Worm (Caenorhabditis elegans) whole organism, L1 larva: ENCODE measurements around the gene acp-5.

Experiments
- Y116A8C.19 ChIP-seq: sonication (generic microtip); optimal IDR thresholded peaks from 2 replicates; lab custom pipeline; 2016; ENCODE audit warnings: missing compliant biosample characterization, missing genetic modification characterization, borderline replicate concordance
- aha-1 ChIP-seq: fragments of 150-350 bp; optimal IDR thresholded peaks from 2 replicates; lab custom pipeline; 2014; ENCODE audit warnings: missing biosample characterization, missing genetic modification characterization
- aly-2 ChIP-seq: fragments of 150-350 bp; optimal IDR thresholded peaks from 2 replicates; lab custom pipeline; 2014; ENCODE audit warnings: missing biosample characterization, missing genetic modification characterization
- ama-1 ChIP-seq: fragments of 150-350 bp; optimal IDR thresholded peaks from 2 replicates; lab custom pipeline; 2014
- blmp-1 ChIP-seq: fragments of 150-350 bp; optimal IDR thresholded peaks from 2 replicates; lab custom pipeline; 2014; ENCODE audit warnings: missing biosample characterization, missing genetic modification characterization
- ceh-63 ChIP-seq: fragments of 200-800 bp; sonication (Bioruptor generic); optimal IDR thresholded peaks from 2 replicates; lab custom pipeline; 2018; ENCODE audit warnings: mild to moderate bottlenecking, missing genetic modification characterization, missing compliant biosample characterization
- ceh-88 ChIP-seq: fragments of 200-800 bp; sonication (Bioruptor generic); IDR thresholded peaks from 2 replicates; pipeline ENCODE4 v1.3.6; 2022; ENCODE audit warnings: missing genetic modification characterization, missing compliant biosample characterization
- ceh-90 ChIP-seq: sonication (generic microtip); optimal IDR thresholded peaks from 2 replicates; lab custom pipeline; 2016; ENCODE audit warnings: missing genetic modification characterization, missing compliant biosample characterization
- ces-1 ChIP-seq: fragments of 150-350 bp; optimal IDR thresholded peaks from 2 replicates; lab custom pipeline; 2014; ENCODE audit warnings: missing biosample characterization, missing genetic modification reagents, missing genetic modification characterization
- dpl-1 ChIP-seq, 3 experiments: fragments of 150-350 bp in 2 of 3; sonication (generic microtip) in 1 of 3; optimal IDR thresholded peaks; 2 replicates each; lab custom pipeline; 2014 to 2017; ENCODE audit warnings: missing biosample characterization in 3 of 3, missing genetic modification characterization in 3 of 3, missing genetic modification reagents in 3 of 3
- dsc-1 ChIP-seq: sonication (generic microtip); optimal IDR thresholded peaks from 2 replicates; lab custom pipeline; 2016; ENCODE audit warnings: mild to moderate bottlenecking, missing genetic modification characterization, missing compliant biosample characterization
- efl-1 ChIP-seq, 4 experiments: fragments of 150-350 bp; optimal IDR thresholded peaks in 3 of 4; peaks in 1 of 4; 1 replicate in 1 of 4; 2 replicates in 3 of 4; lab custom pipeline; 2014; ENCODE audit warnings: missing biosample characterization in 2 of 4, missing genetic modification characterization in 2 of 4, missing genetic modification reagents in 2 of 4
- egl-13 ChIP-seq: sonication (generic microtip); optimal IDR thresholded peaks from 2 replicates; lab custom pipeline; 2016; ENCODE audit warnings: missing genotype, missing genetic modification reagents, missing genetic modification characterization, missing compliant biosample characterization
- elt-2 ChIP-seq: sonication (generic microtip); optimal IDR thresholded peaks from 2 replicates; lab custom pipeline; 2016; ENCODE audit warnings: missing genetic modification characterization, mild to moderate bottlenecking, inconsistent platforms, missing compliant biosample characterization, missing genetic modification reagents
- ets-5 ChIP-seq: fragments of 200-800 bp; sonication (Bioruptor generic); IDR thresholded peaks from 2 replicates; pipeline ENCODE4 v1.3.6; 2022; ENCODE audit warnings: missing genetic modification characterization, missing compliant biosample characterization
- fos-1 ChIP-seq: fragments of 150-350 bp; optimal IDR thresholded peaks from 2 replicates; lab custom pipeline; 2014; ENCODE audit warnings: missing biosample characterization, missing genetic modification characterization
- grh-1 ChIP-seq: fragments of 200-800 bp; sonication (Bioruptor generic); IDR thresholded peaks from 2 replicates; pipeline ENCODE4 v1.3.6; 2022; ENCODE audit warnings: missing genetic modification reagents, missing genetic modification characterization, missing compliant biosample characterization
- hlh-4 ChIP-seq: sonication (generic microtip); optimal IDR thresholded peaks from 2 replicates; lab custom pipeline; 2016; ENCODE audit warnings: mild to moderate bottlenecking, missing genetic modification characterization, missing compliant biosample characterization
- hpl-2 ChIP-seq: fragments of 150-350 bp; optimal IDR thresholded peaks from 2 replicates; lab custom pipeline; 2014; ENCODE audit warnings: missing biosample characterization, missing genetic modification reagents, missing genetic modification characterization
- irx-1 ChIP-seq: sonication (generic microtip); optimal IDR thresholded peaks from 2 replicates; lab custom pipeline; 2016; ENCODE audit warnings: missing genetic modification characterization, missing compliant biosample characterization
- isw-1 ChIP-seq: fragments of 200-800 bp; sonication (Bioruptor generic); IDR thresholded peaks from 2 replicates; pipeline ENCODE4 v1.3.6; 2022; ENCODE audit warnings: missing genetic modification characterization, missing compliant biosample characterization
- jun-1 ChIP-seq: fragments of 150-350 bp; optimal IDR thresholded peaks from 2 replicates; lab custom pipeline; 2014; ENCODE audit warnings: missing biosample characterization, missing genetic modification reagents, missing genetic modification characterization
- lin-13 ChIP-seq: fragments of 150-350 bp; optimal IDR thresholded peaks from 2 replicates; lab custom pipeline; 2014; ENCODE audit warnings: missing biosample characterization, missing genetic modification reagents, missing genetic modification characterization
- lin-14 ChIP-seq: fragments of 200-800 bp; sonication (Bioruptor generic); optimal IDR thresholded peaks from 2 replicates; lab custom pipeline; 2018; ENCODE audit warnings: mild to moderate bottlenecking, missing genetic modification characterization, moderate library complexity, missing compliant biosample characterization
- lin-15B ChIP-seq: fragments of 150-350 bp; sonication (generic microtip); optimal IDR thresholded peaks from 3 replicates; lab custom pipeline; 2014; ENCODE audit warnings: missing biosample characterization, missing genetic modification characterization
- lin-35 ChIP-seq, 2 experiments: fragments of 150-350 bp; optimal IDR thresholded peaks; 2 replicates each; lab custom pipeline; 2014; ENCODE audit warnings: missing biosample characterization in 2 of 2, missing genetic modification characterization in 2 of 2, missing genetic modification reagents in 2 of 2
- lsy-2 ChIP-seq, 2 experiments: fragments of 150-350 bp; optimal IDR thresholded peaks; 2 replicates each; lab custom pipeline; 2014; ENCODE audit warnings: missing biosample characterization in 2 of 2, missing genetic modification characterization in 2 of 2
- mab-9 ChIP-seq: fragments of 200-800 bp; sonication (Bioruptor generic); IDR thresholded peaks from 2 replicates; pipeline ENCODE4 v1.3.6; 2022; ENCODE audit warnings: missing genetic modification reagents, missing genetic modification characterization, missing compliant biosample characterization
- mef-2 ChIP-seq: fragments of 150-350 bp; optimal IDR thresholded peaks from 2 replicates; lab custom pipeline; 2014; ENCODE audit warnings: missing biosample characterization, missing genetic modification characterization
- nhr-11 ChIP-seq: fragments of 150-350 bp; optimal IDR thresholded peaks from 2 replicates; lab custom pipeline; 2014; ENCODE audit warnings: missing biosample characterization, missing genetic modification characterization
- nhr-19 ChIP-seq: fragments of 200-800 bp; sonication (Bioruptor generic); conservative IDR thresholded peaks from 2 replicates; pipeline ENCODE4 v1.3.6; 2022; ENCODE audit warnings: missing genetic modification characterization, missing compliant biosample characterization
- nhr-237 ChIP-seq: fragments of 150-350 bp; optimal IDR thresholded peaks from 2 replicates; lab custom pipeline; 2014; ENCODE audit warnings: missing biosample characterization, missing genetic modification characterization
- nhr-47 ChIP-seq: sonication (generic microtip); optimal IDR thresholded peaks from 2 replicates; lab custom pipeline; 2016; ENCODE audit warnings: mild to moderate bottlenecking, missing genetic modification characterization, moderate library complexity, missing compliant biosample characterization
- nhr-77 ChIP-seq: fragments of 150-350 bp; optimal IDR thresholded peaks from 2 replicates; lab custom pipeline; 2014; ENCODE audit warnings: missing biosample characterization, missing genetic modification characterization
- nhr-90 ChIP-seq: sonication (generic microtip); optimal IDR thresholded peaks from 2 replicates; lab custom pipeline; 2016; ENCODE audit warnings: mild to moderate bottlenecking, missing genetic modification characterization, missing compliant biosample characterization; ENCODE audit not compliant: poor library complexity
- pax-3 ChIP-seq: fragments of 200-800 bp; sonication (Bioruptor generic); optimal IDR thresholded peaks from 2 replicates; lab custom pipeline; 2018; ENCODE audit warnings: mild to moderate bottlenecking, missing genetic modification characterization, moderate library complexity, missing compliant biosample characterization
- pqm-1 ChIP-seq: sonication (generic microtip); optimal IDR thresholded peaks from 3 replicates; lab custom pipeline; 2017; ENCODE audit warnings: missing biosample characterization, missing genetic modification characterization
- skn-1 ChIP-seq: fragments of 150-350 bp; optimal IDR thresholded peaks from 2 replicates; lab custom pipeline; 2014; ENCODE audit warnings: missing biosample characterization, missing genetic modification characterization
- sptf-1 ChIP-seq: fragments of 150-350 bp; optimal IDR thresholded peaks from 2 replicates; lab custom pipeline; 2014; ENCODE audit warnings: missing biosample characterization, missing genetic modification characterization
- swsn-7 ChIP-seq: sonication (generic microtip); optimal IDR thresholded peaks from 2 replicates; lab custom pipeline; 2016; ENCODE audit warnings: missing genetic modification characterization, missing compliant biosample characterization
- tbx-2 ChIP-seq: sonication (generic microtip); optimal IDR thresholded peaks from 2 replicates; lab custom pipeline; 2016; ENCODE audit warnings: missing genetic modification characterization, missing compliant biosample characterization
- tlp-1 ChIP-seq: fragments of 150-350 bp; optimal IDR thresholded peaks from 2 replicates; lab custom pipeline; 2014; ENCODE audit warnings: missing biosample characterization, missing genetic modification characterization
- unc-30 ChIP-seq: sonication (generic microtip); optimal IDR thresholded peaks from 2 replicates; lab custom pipeline; 2017; ENCODE audit warnings: missing biosample characterization, missing genetic modification characterization
- unc-62 ChIP-seq: fragments of 150-350 bp; optimal IDR thresholded peaks from 2 replicates; lab custom pipeline; 2014; ENCODE audit warnings: missing biosample characterization, missing genetic modification reagents, missing genetic modification characterization
- unc-86 ChIP-seq: sonication (generic microtip); optimal IDR thresholded peaks from 2 replicates; lab custom pipeline; 2016; ENCODE audit warnings: missing genetic modification characterization, missing compliant biosample characterization
- unc-98 ChIP-seq: fragments of 200-800 bp; sonication (Bioruptor generic); IDR thresholded peaks from 2 replicates; pipeline ENCODE4 v1.3.6; 2022; ENCODE audit warnings: missing genetic modification characterization, missing compliant biosample characterization
- vab-15 ChIP-seq: sonication (generic microtip); optimal IDR thresholded peaks from 2 replicates; lab custom pipeline; 2017; ENCODE audit warnings: missing genotype, mild to moderate bottlenecking, missing genetic modification characterization, missing compliant biosample characterization
- xbp-1 ChIP-seq: sonication (generic microtip); optimal IDR thresholded peaks from 2 replicates; lab custom pipeline; 2016; ENCODE audit warnings: missing genetic modification characterization, missing compliant biosample characterization
- zag-1 ChIP-seq: fragments of 150-350 bp; optimal IDR thresholded peaks from 2 replicates; lab custom pipeline; 2014; ENCODE audit warnings: missing biosample characterization, missing genetic modification characterization
- ztf-11 ChIP-seq, 2 experiments: sonication (generic microtip); optimal IDR thresholded peaks; 2 replicates each; lab custom pipeline; 2016 to 2017; ENCODE audit warnings: missing genetic modification characterization in 2 of 2, missing biosample characterization in 1 of 2, missing compliant biosample characterization in 1 of 2
- ztf-4 ChIP-seq: fragments of 150-350 bp; optimal IDR thresholded peaks from 2 replicates; lab custom pipeline; 2014; ENCODE audit warnings: missing biosample characterization, missing genetic modification characterization

The acp-5 gene

DNA sequence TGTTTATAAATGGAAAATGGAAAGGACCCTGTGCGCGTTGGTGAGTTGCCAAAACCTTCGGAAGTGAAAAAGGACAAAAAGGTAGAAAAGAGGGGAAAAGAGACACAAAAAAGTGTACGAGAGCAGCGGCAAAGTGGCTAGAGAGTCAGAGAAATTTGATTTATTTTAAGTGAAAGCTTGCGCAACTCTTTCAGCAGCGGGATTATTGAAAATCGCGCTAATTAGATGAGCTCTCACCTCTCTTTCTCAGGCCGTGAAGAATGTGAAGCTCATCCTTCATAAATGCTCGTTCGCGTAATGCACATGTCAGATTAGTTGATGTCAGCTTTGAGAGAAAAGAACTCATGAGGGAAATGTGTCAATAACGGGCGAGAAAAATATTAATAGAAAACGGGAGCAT is 30.0 kb upstream of the acp-5 start (continued):
- TF ChIP-seq nhr-19 (GFP tag; lab: Robert Waterston, UW) (no peak), xbp-1 (tag; lab: Kevin White, UChicago) (peak; percentile 11), lsy-2 (tag; optimal IDR thresholded peaks at IDR 0.05; lab: Kevin White, UChicago) (no peak), irx-1 (tag; lab: Kevin White, UChicago) (peak; percentile 31), unc-98 (GFP tag; lab: Robert Waterston, UW) (no peak), zag-1 (no peak)

DNA sequence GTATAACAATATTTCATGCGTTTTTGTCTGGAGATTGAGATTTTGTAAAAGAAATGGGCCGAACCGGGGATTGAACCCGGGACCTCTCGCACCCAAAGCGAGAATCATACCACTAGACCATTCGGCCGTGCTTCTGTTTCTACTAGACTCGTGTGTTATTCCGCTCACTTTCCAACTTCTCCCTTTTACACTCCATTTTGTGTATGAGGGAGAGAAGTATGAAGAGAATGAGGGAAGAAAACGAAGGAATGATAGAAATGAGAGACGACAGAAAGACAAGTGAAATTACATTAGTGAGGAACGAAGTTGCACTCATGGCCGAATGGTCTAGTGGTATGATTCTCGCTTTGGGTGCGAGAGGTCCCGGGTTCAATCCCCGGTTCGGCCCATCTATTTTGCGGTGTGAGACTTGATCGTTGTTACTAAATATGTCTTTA is 28.1 kb upstream of the acp-5 start:
- TF ChIP-seq fos-1 (tag; lab: Kevin White, UChicago) (peak; percentile 82), jun-1 (tag; lab: Kevin White, UChicago) (peak; percentile 88), aly-2 (tag; lab: Kevin White, UChicago) (peak; percentile 89), hpl-2 (GFP tag; lab: Kevin White, UChicago) (peak; percentile 40), ztf-4 (peak; percentile 82), zag-1 (peak; percentile 44), unc-30 (tag; lab: Kevin White, UChicago) (no peak), lin-35 (GFP tag; optimal IDR thresholded peaks at IDR 0.05; lab: Kevin White, UChicago) (peak; percentile 49 to 73), vab-15 (tag; lab: Kevin White, UChicago) (peak; percentile 60), aha-1 (tag; lab: Kevin White, UChicago) (no peak), lin-15B (no peak), pqm-1 (tag; lab: Kevin White, UChicago) (no peak), tlp-1 (tag; lab: Kevin White, UChicago) (no peak), ces-1 (no peak), unc-62 (GFP tag; lab: Kevin White, UChicago) (no peak), hlh-4 (tag; lab: Kevin White, UChicago) (peak; percentile 44), mef-2 (tag; lab: Kevin White, UChicago) (peak; percentile 4), Y116A8C.19 (tag; lab: Kevin White, UChicago) (no peak), lin-14 (GFP tag; lab: Kevin White, UChicago) (peak; percentile 93), pax-3 (tag; lab: Kevin White, UChicago) (peak; percentile 82), nhr-11 (tag; lab: Kevin White, UChicago) (no peak), ztf-11 (tag; optimal IDR thresholded peaks at IDR 0.05; lab: Kevin White, UChicago) (peak in 1 of 2 experiments; percentile 59), dsc-1 (peak; percentile 95), efl-1 (optimal IDR thresholded peaks at IDR 0.05; lab: Kevin White, UChicago) (peak; percentile 54 to 58), efl-1 (GFP tag; optimal IDR thresholded peaks at IDR 0.05 in 1 of 2; lab: Kevin White, UChicago) (peak; percentile 26 to 95), xbp-1 (tag; lab: Kevin White, UChicago) (peak; percentile 89), grh-1 (GFP tag; lab: Robert Waterston, UW) (peak; percentile 70), dpl-1 (GFP tag; optimal IDR thresholded peaks at IDR 0.05; lab: Kevin White, UChicago) (peak in 2 of 3 experiments; percentile 32 to 54), unc-98 (GFP tag; lab: Robert Waterston, UW) (peak; percentile 55), nhr-237 (tag; lab: Kevin White, UChicago) (peak; percentile 42), nhr-47 (tag; lab: Kevin White, UChicago) (peak; percentile 92), lin-13 (GFP tag; lab: Kevin White, UChicago) (peak; percentile 55), isw-1 (peak; percentile 60), swsn-7 (peak; percentile 93), elt-2 (tag; lab: Kevin White, UChicago) (peak; percentile 74), skn-1 (tag; lab: Kevin White, UChicago) (peak; percentile 74), blmp-1 (tag; lab: Kevin White, UChicago) (peak; percentile 61), unc-86 (tag; lab: Kevin White, UChicago) (peak; percentile 76), ceh-63 (GFP tag; lab: Kevin White, UChicago) (no peak), sptf-1 (tag; lab: Kevin White, UChicago) (no peak), ama-1 (lab: Kevin White, UChicago) (no peak), nhr-77 (tag; lab: Kevin White, UChicago) (peak; percentile 84), ceh-88 (GFP tag; lab: Robert Waterston, UW) (peak; percentile 80; the same call in 1 of the 2 replicates), nhr-90 (tag; lab: Kevin White, UChicago) (peak; percentile 94), ets-5 (no peak), ceh-90 (tag; lab: Kevin White, UChicago) (peak; percentile 39), egl-13 (tag; lab: Kevin White, UChicago) (peak; percentile 78), tbx-2 (peak; percentile 87), mab-9 (GFP tag; lab: Robert Waterston, UW) (peak; percentile 77; the same call in 1 of the 2 replicates)
